Fruit fly (Drosophila melanogaster) whole organism, prepupa: ENCODE measurements around the gene CG17349.

Experiments used
- Blimp-1 ChIP-seq: fragments of 200-800 bp; sonication (Bioruptor generic); optimal IDR thresholded peaks from 3 replicates; lab custom pipeline; 2017; ENCODE audit warnings: missing biosample characterization, missing genetic modification characterization, mild to moderate bottlenecking, moderate library complexity, missing genetic modification reagents
- CG10669 ChIP-seq: fragments of 200-800 bp; sonication (Bioruptor generic); optimal IDR thresholded peaks from 3 replicates; lab custom pipeline; 2018; ENCODE audit warnings: missing biosample characterization, mild to moderate bottlenecking, missing genetic modification characterization, moderate library complexity
- CG11294 ChIP-seq: fragments of 200-800 bp; sonication (Bioruptor generic); IDR thresholded peaks from 2 replicates; pipeline ENCODE4 v1.3.6; 2022; ENCODE audit warnings: missing biosample characterization, missing genetic modification characterization
- CG15336 ChIP-seq: fragments of 200-800 bp; sonication (Bioruptor generic); IDR thresholded peaks from 2 replicates; pipeline ENCODE4 v1.3.6; 2022; ENCODE audit warnings: missing biosample characterization, missing genetic modification characterization
- CG16779 ChIP-seq: fragments of 200-800 bp; sonication (Bioruptor generic); optimal IDR thresholded peaks from 3 replicates; lab custom pipeline; 2017; ENCODE audit warnings: missing biosample characterization, mild to moderate bottlenecking, missing genetic modification characterization
- CG3032 ChIP-seq: fragments of 200-800 bp; optimal IDR thresholded peaks from 2 replicates; lab custom pipeline; 2019; ENCODE audit warnings: missing biosample characterization, mild to moderate bottlenecking, missing genetic modification characterization, moderate library complexity
- CG31627 ChIP-seq: fragments of 200-800 bp; sonication (Bioruptor generic); optimal IDR thresholded peaks from 3 replicates; lab custom pipeline; 2016; ENCODE audit warnings: missing biosample characterization, missing genetic modification characterization
- CG32006 ChIP-seq: fragments of 200-800 bp; sonication (Bioruptor generic); optimal IDR thresholded peaks from 3 replicates; lab custom pipeline; 2017; ENCODE audit warnings: missing biosample characterization, mild to moderate bottlenecking, missing genetic modification characterization
- CG34406 ChIP-seq: fragments of 200-800 bp; sonication (Bioruptor generic); optimal IDR thresholded peaks from 3 replicates; lab custom pipeline; 2016; ENCODE audit warnings: missing biosample characterization, missing genetic modification characterization
- CG3919 ChIP-seq: fragments of 200-800 bp; sonication (Bioruptor generic); optimal IDR thresholded peaks from 3 replicates; lab custom pipeline; 2016; ENCODE audit warnings: missing biosample characterization, missing genetic modification characterization
- CG4318 ChIP-seq: fragments of 200-800 bp; sonication (Bioruptor generic); optimal IDR thresholded peaks from 3 replicates; lab custom pipeline; 2017; ENCODE audit warnings: missing biosample characterization, mild to moderate bottlenecking, missing genetic modification characterization
- CG6163 ChIP-seq: fragments of 200-800 bp; sonication (Bioruptor generic); IDR thresholded peaks from 3 replicates; pipeline ENCODE4 v1.3.6; 2022; ENCODE audit warnings: missing biosample characterization, missing genetic modification characterization
- CG6792 ChIP-seq: fragments of 200-800 bp; sonication (Bioruptor generic); optimal IDR thresholded peaks from 3 replicates; lab custom pipeline; 2016; ENCODE audit warnings: missing biosample characterization, missing genetic modification characterization
- CG6808 ChIP-seq: fragments of 200-800 bp; sonication (Bioruptor generic); optimal IDR thresholded peaks from 3 replicates; lab custom pipeline; 2017; ENCODE audit warnings: missing biosample characterization, missing genetic modification characterization, mild to moderate bottlenecking, moderate library complexity, missing genetic modification reagents
- CG7368 ChIP-seq: fragments of 200-800 bp; sonication (Bioruptor generic); optimal IDR thresholded peaks from 3 replicates; lab custom pipeline; 2016; ENCODE audit warnings: missing biosample characterization, missing genetic modification characterization
- CG8632 ChIP-seq: fragments of 200-800 bp; sonication (Bioruptor generic); optimal IDR thresholded peaks from 3 replicates; lab custom pipeline; 2016; ENCODE audit warnings: missing biosample characterization, missing genetic modification characterization
- CG9139 ChIP-seq: fragments of 200-800 bp; sonication (Bioruptor generic); optimal IDR thresholded peaks from 3 replicates; lab custom pipeline; 2017; ENCODE audit warnings: missing biosample characterization, mild to moderate bottlenecking, missing genetic modification characterization
- Eip78C ChIP-seq: fragments of 200-800 bp; sonication (Bioruptor generic); peaks from one replicate; lab custom pipeline; 2016; ENCODE audit warnings: missing biosample characterization, missing genetic modification characterization
- Eip93F ChIP-seq: fragments of 200-800 bp; sonication (Bioruptor generic); optimal IDR thresholded peaks from 2 replicates; lab custom pipeline; 2016; ENCODE audit warnings: missing biosample characterization, mild to moderate bottlenecking, missing genetic modification characterization
- Ets21C ChIP-seq: fragments of 200-800 bp; sonication (Bioruptor generic); optimal IDR thresholded peaks from 3 replicates; lab custom pipeline; 2016; ENCODE audit warnings: missing biosample characterization, missing genetic modification characterization
- Ets96B ChIP-seq: fragments of 200-800 bp; optimal IDR thresholded peaks from 2 replicates; lab custom pipeline; 2019; ENCODE audit warnings: missing biosample characterization, mild to moderate bottlenecking, missing genetic modification characterization, moderate library complexity
- Gug ChIP-seq: fragments of 200-800 bp; sonication (Bioruptor generic); IDR thresholded peaks from 2 replicates; pipeline ENCODE4 v1.3.6; 2022; ENCODE audit warnings: missing biosample characterization, missing genetic modification characterization
- Hr39 ChIP-seq: fragments of 200-800 bp; sonication (Bioruptor generic); optimal IDR thresholded peaks from 2 replicates; lab custom pipeline; 2016; ENCODE audit warnings: missing biosample characterization, missing genetic modification characterization
- Hr4 ChIP-seq: fragments of 200-800 bp; sonication (Bioruptor generic); optimal IDR thresholded peaks from 3 replicates; lab custom pipeline; 2016; ENCODE audit warnings: missing biosample characterization, missing genetic modification characterization
- Lpt ChIP-seq: fragments of 200-800 bp; sonication (Bioruptor generic); optimal IDR thresholded peaks from 3 replicates; lab custom pipeline; 2016; ENCODE audit warnings: missing biosample characterization, missing genetic modification characterization
- Met ChIP-seq: fragments of 200-800 bp; sonication (Bioruptor generic); optimal IDR thresholded peaks from 3 replicates; lab custom pipeline; 2016; ENCODE audit warnings: missing biosample characterization, missing genetic modification characterization
- OdsH ChIP-seq: fragments of 200-800 bp; sonication (Bioruptor generic); optimal IDR thresholded peaks from 3 replicates; lab custom pipeline; 2016; ENCODE audit warnings: missing biosample characterization, missing genetic modification characterization
- Sox102F ChIP-seq: fragments of 200-800 bp; sonication (Bioruptor generic); optimal IDR thresholded peaks from 2 replicates; lab custom pipeline; 2016; ENCODE audit warnings: missing biosample characterization, mild to moderate bottlenecking, missing genetic modification characterization
- Sox14 ChIP-seq: fragments of 200-800 bp; sonication (Bioruptor generic); optimal IDR thresholded peaks from 3 replicates; lab custom pipeline; 2016; ENCODE audit warnings: missing biosample characterization, missing genetic modification characterization
- Sox15 ChIP-seq: fragments of 200-800 bp; sonication (Bioruptor generic); optimal IDR thresholded peaks from 3 replicates; lab custom pipeline; 2016; ENCODE audit warnings: missing biosample characterization, missing genetic modification characterization
- achi ChIP-seq: fragments of 200-800 bp; sonication (Bioruptor generic); optimal IDR thresholded peaks from 3 replicates; lab custom pipeline; 2016; ENCODE audit warnings: missing biosample characterization, missing genetic modification characterization
- acj6 ChIP-seq: fragments of 200-800 bp; sonication (Bioruptor generic); optimal IDR thresholded peaks from 3 replicates; lab custom pipeline; 2016; ENCODE audit warnings: missing biosample characterization, missing genetic modification characterization
- cyc ChIP-seq: fragments of 200-800 bp; sonication (Bioruptor generic); optimal IDR thresholded peaks from 3 replicates; lab custom pipeline; 2016; ENCODE audit warnings: missing biosample characterization, missing genetic modification characterization
- dac ChIP-seq: fragments of 200-800 bp; sonication (Bioruptor generic); optimal IDR thresholded peaks from 2 replicates; lab custom pipeline; 2017; ENCODE audit warnings: missing biosample characterization, mild to moderate bottlenecking, missing genetic modification characterization
- dsx ChIP-seq: fragments of 200-800 bp; optimal IDR thresholded peaks from 3 replicates; lab custom pipeline; 2019; ENCODE audit warnings: missing biosample characterization, mild to moderate bottlenecking, missing genetic modification characterization, moderate library complexity; ENCODE audit not compliant: poor library complexity, severe bottlenecking
- eg ChIP-seq: fragments of 200-800 bp; sonication (Bioruptor generic); IDR thresholded peaks from 3 replicates; pipeline ENCODE4 v1.3.6; 2022; ENCODE audit warnings: missing biosample characterization, missing genetic modification characterization
- esn ChIP-seq: fragments of 200-800 bp; sonication (Bioruptor generic); optimal IDR thresholded peaks from 2 replicates; lab custom pipeline; 2016; ENCODE audit warnings: missing biosample characterization, mild to moderate bottlenecking, missing genetic modification characterization, moderate library complexity
- fd59A ChIP-seq: fragments of 200-800 bp; sonication (Bioruptor generic); optimal IDR thresholded peaks from 2 replicates; lab custom pipeline; 2017; ENCODE audit warnings: missing biosample characterization, mild to moderate bottlenecking, missing genetic modification characterization, missing genetic modification reagents
- fd85E ChIP-seq: fragments of 200-800 bp; sonication (Bioruptor generic); optimal IDR thresholded peaks from 3 replicates; lab custom pipeline; 2016; ENCODE audit warnings: missing biosample characterization, missing genetic modification characterization
- lz ChIP-seq: fragments of 200-800 bp; sonication (Bioruptor generic); optimal IDR thresholded peaks from 3 replicates; lab custom pipeline; 2016; ENCODE audit warnings: missing biosample characterization, missing genetic modification characterization
- pdm3 ChIP-seq: fragments of 200-800 bp; sonication (Bioruptor generic); optimal IDR thresholded peaks from 3 replicates; lab custom pipeline; 2016; ENCODE audit warnings: missing biosample characterization, missing genetic modification characterization
- spab ChIP-seq: fragments of 200-800 bp; sonication (Bioruptor generic); optimal IDR thresholded peaks from 2 replicates; lab custom pipeline; 2017; ENCODE audit warnings: missing biosample characterization, mild to moderate bottlenecking, missing genetic modification characterization, missing genetic modification reagents
- ss ChIP-seq, 2 experiments: fragments of 200-800 bp; sonication (Bioruptor generic); optimal IDR thresholded peaks; 2 replicates in 1 of 2; 3 replicates in 1 of 2; lab custom pipeline; 2017 to 2018; ENCODE audit warnings: mild to moderate bottlenecking in 2 of 2, missing biosample characterization in 2 of 2, missing genetic modification characterization in 2 of 2, moderate library complexity in 1 of 2
- svp ChIP-seq: fragments of 200-800 bp; sonication (Bioruptor generic); peaks from one replicate; lab custom pipeline; 2016; ENCODE audit warnings: missing biosample characterization, missing genetic modification characterization
- topi ChIP-seq: fragments of 200-800 bp; sonication (Bioruptor generic); optimal IDR thresholded peaks from 3 replicates; lab custom pipeline; 2016; ENCODE audit warnings: missing biosample characterization, missing genetic modification characterization
- vri ChIP-seq: fragments of 200-800 bp; sonication (Bioruptor generic); optimal IDR thresholded peaks from 3 replicates; lab custom pipeline; 2016; ENCODE audit warnings: missing biosample characterization, mild to moderate bottlenecking, missing genetic modification characterization

Gene CG17349

dm6 chr2L:19325420-19325819 lies 44.8 kb upstream of the CG17349 start (continued):
- TF ChIP-seq CG15336 (GFP tag; lab: Robert Waterston, UW): peak; percentile 87
- TF ChIP-seq vri (GFP tag; lab: Kevin White, UChicago): peak; percentile 0
- no peak for TF ChIP-seq Eip93F (GFP tag; lab: Kevin White, UChicago)
- no peak for TF ChIP-seq fd85E (GFP tag; lab: Kevin White, UChicago)
- peak; percentile 66 for TF ChIP-seq achi (GFP tag; lab: Kevin White, UChicago)
- peak; percentile 22 for TF ChIP-seq Sox15 (GFP tag; lab: Kevin White, UChicago)
- TF ChIP-seq CG8632 (GFP tag; lab: Kevin White, UChicago): peak; percentile 37
- TF ChIP-seq CG6808: peak; percentile 38
- peak; percentile 51 for TF ChIP-seq lz
- TF ChIP-seq Eip78C: peak; percentile 95
- TF ChIP-seq CG34406 (GFP tag; lab: Kevin White, UChicago): peak; percentile 45
- TF ChIP-seq CG31627 (GFP tag; lab: Kevin White, UChicago): peak; percentile 49
- TF ChIP-seq CG7368 (GFP tag; lab: Kevin White, UChicago): peak; percentile 51
- peak; percentile 37 for TF ChIP-seq Hr39
- TF ChIP-seq dsx (GFP tag; lab: Kevin White, UChicago): peak; percentile 44
- peak; percentile 12 for TF ChIP-seq Sox102F
- no peak for TF ChIP-seq CG16779
- TF ChIP-seq, all 60 proteins: peak for 52

dm6 chr2L:19326819-19327425 lies 43.3 kb upstream of the CG17349 start:
- no peak for TF ChIP-seq Lpt (GFP tag; lab: Kevin White, UChicago)
- no peak for TF ChIP-seq Ets96B (tag; lab: Kevin White, UChicago)
- TF ChIP-seq eg (GFP tag; lab: Robert Waterston, UW): no peak
- TF ChIP-seq ss (GFP tag; optimal IDR thresholded peaks at IDR 0.05; lab: Kevin White, UChicago): no peak
- TF ChIP-seq Sox14 (GFP tag; lab: Kevin White, UChicago): no peak
- no peak for TF ChIP-seq svp (GFP tag; lab: Kevin White, UChicago)
- TF ChIP-seq CG31627 (GFP tag; lab: Kevin White, UChicago): no peak
- TF ChIP-seq Sox102F: no peak
- no peak for TF ChIP-seq CG9139 (GFP tag; lab: Kevin White, UChicago)
- no peak for TF ChIP-seq CG6163
- TF ChIP-seq vri (GFP tag; lab: Kevin White, UChicago): no peak
- no peak for TF ChIP-seq Ets21C (GFP tag; lab: Kevin White, UChicago)
- no peak for TF ChIP-seq topi (GFP tag; lab: Kevin White, UChicago)
- TF ChIP-seq CG4318 (GFP tag; lab: Kevin White, UChicago): no peak
- no peak for TF ChIP-seq CG11294
- no peak for TF ChIP-seq fd85E (GFP tag; lab: Kevin White, UChicago)
- TF ChIP-seq CG32006 (GFP tag; lab: Kevin White, UChicago): no peak
- no peak for TF ChIP-seq CG6808

dm6 chr2L:19327828-19328227 lies 42.4 kb upstream of the CG17349 start:
- TF ChIP-seq CG8632 (GFP tag; lab: Kevin White, UChicago) (peak; percentile 2), achi (GFP tag; lab: Kevin White, UChicago) (peak; percentile 21), CG6792 (GFP tag; lab: Kevin White, UChicago) (no peak), CG7368 (GFP tag; lab: Kevin White, UChicago) (no peak), Hr4 (GFP tag; lab: Kevin White, UChicago) (peak; percentile 34), lz (peak; percentile 33), spab (GFP tag; lab: Kevin White, UChicago) (peak; percentile 28), fd59A (GFP tag; lab: Kevin White, UChicago) (no peak), pdm3 (GFP tag; lab: Kevin White, UChicago) (peak; percentile 30), Gug (GFP tag; lab: Robert Waterston, UW) (no peak), CG6808 (peak; percentile 18), cyc (GFP tag; lab: Kevin White, UChicago) (peak; percentile 2), Met (GFP tag; lab: Kevin White, UChicago) (peak; percentile 45), CG31627 (GFP tag; lab: Kevin White, UChicago) (peak; percentile 23), CG16779 (no peak), OdsH (GFP tag; lab: Kevin White, UChicago) (peak; percentile 24), svp (GFP tag; lab: Kevin White, UChicago) (peak; percentile 73), Hr39 (peak; percentile 34), Ets96B (tag; lab: Kevin White, UChicago) (no peak), CG3032 (tag; lab: Kevin White, UChicago) (peak; percentile 38), CG10669 (peak; percentile 29), CG9139 (GFP tag; lab: Kevin White, UChicago) (no peak), acj6 (peak; percentile 12), Blimp-1 (GFP tag; lab: Kevin White, UChicago) (no peak), CG3919 (GFP tag; lab: Kevin White, UChicago) (peak; percentile 33), Sox14 (GFP tag; lab: Kevin White, UChicago) (peak; percentile 32), esn (GFP tag; lab: Kevin White, UChicago) (peak; percentile 39), CG4318 (GFP tag; lab: Kevin White, UChicago) (no peak), dac (GFP tag; lab: Kevin White, UChicago) (no peak)
